Worm (Caenorhabditis elegans) whole organism, late embryonic: ENCODE measurements around the gene ZK1055.2.

Experiments used
- C08G9.2 ChIP-seq: sonication (generic microtip); optimal IDR thresholded peaks from 2 replicates; lab custom pipeline; 2016; ENCODE audit warnings: mild to moderate bottlenecking, missing genetic modification characterization, moderate library complexity, missing compliant biosample characterization
- C38D4.7 ChIP-seq: fragments of 200-800 bp; sonication (Bioruptor generic); optimal IDR thresholded peaks from 2 replicates; lab custom pipeline; 2018; ENCODE audit warnings: mild to moderate bottlenecking, missing genetic modification characterization, moderate library complexity, missing compliant biosample characterization
- F13H6.1 ChIP-seq: sonication (generic microtip); optimal IDR thresholded peaks from 2 replicates; lab custom pipeline; 2016; ENCODE audit warnings: missing genetic modification characterization, missing compliant biosample characterization
- K09A11.1 ChIP-seq: sonication (generic microtip); optimal IDR thresholded peaks from 2 replicates; lab custom pipeline; 2017; ENCODE audit warnings: antibody characterized with exemption, mild to moderate bottlenecking, missing genetic modification characterization, missing compliant biosample characterization; ENCODE audit not compliant: insufficient read depth
- T23F11.4 ChIP-seq: fragments of 200-800 bp; sonication (Bioruptor generic); optimal IDR thresholded peaks from 2 replicates; lab custom pipeline; 2018; ENCODE audit warnings: mild to moderate bottlenecking, missing genetic modification characterization, missing compliant biosample characterization
- Y22D7AL.16 ChIP-seq: sonication (generic microtip); optimal IDR thresholded peaks from 2 replicates; lab custom pipeline; 2016; ENCODE audit warnings: missing genetic modification characterization, missing compliant biosample characterization
- ceh-18 ChIP-seq: sonication (generic microtip); optimal IDR thresholded peaks from 2 replicates; lab custom pipeline; 2016; ENCODE audit warnings: missing genetic modification characterization, missing compliant biosample characterization
- ceh-19 ChIP-seq: fragments of 200-800 bp; sonication (Bioruptor generic); optimal IDR thresholded peaks from 2 replicates; lab custom pipeline; 2018; ENCODE audit warnings: mild to moderate bottlenecking, missing genetic modification characterization, missing compliant biosample characterization
- ceh-31 ChIP-seq: sonication (generic microtip); optimal IDR thresholded peaks from 2 replicates; lab custom pipeline; 2016; ENCODE audit warnings: missing genetic modification characterization, missing compliant biosample characterization
- ceh-45 ChIP-seq: fragments of 200-800 bp; sonication (Bioruptor generic); IDR thresholded peaks from 2 replicates; pipeline ENCODE4 v1.3.6; 2022; ENCODE audit warnings: missing genetic modification reagents, missing genetic modification characterization, missing compliant biosample characterization
- che-1 ChIP-seq: sonication (generic microtip); optimal IDR thresholded peaks from 2 replicates; lab custom pipeline; 2016; ENCODE audit warnings: mild to moderate bottlenecking, missing genetic modification characterization, missing compliant biosample characterization
- elt-2 ChIP-seq: sonication (generic microtip); optimal IDR thresholded peaks from 2 replicates; lab custom pipeline; 2016; ENCODE audit warnings: missing genetic modification reagents, missing genetic modification characterization, missing compliant biosample characterization
- elt-4 ChIP-seq: sonication (generic microtip); optimal IDR thresholded peaks from 2 replicates; lab custom pipeline; 2016; ENCODE audit warnings: missing genetic modification characterization, missing compliant biosample characterization
- ets-4 ChIP-seq: sonication (generic microtip); optimal IDR thresholded peaks from 2 replicates; lab custom pipeline; 2016; ENCODE audit warnings: missing genetic modification characterization, missing compliant biosample characterization
- fkh-10 ChIP-seq: fragments of 150-350 bp; optimal IDR thresholded peaks from 2 replicates; lab custom pipeline; 2014; ENCODE audit warnings: missing biosample characterization, missing genetic modification reagents, missing genetic modification characterization
- hlh-13 ChIP-seq: fragments of 200-800 bp; sonication (Bioruptor generic); optimal IDR thresholded peaks from 2 replicates; lab custom pipeline; 2018; ENCODE audit warnings: mild to moderate bottlenecking, missing genetic modification characterization, missing compliant biosample characterization
- hlh-15 ChIP-seq: sonication (generic microtip); optimal IDR thresholded peaks from 2 replicates; lab custom pipeline; 2016; ENCODE audit warnings: missing genetic modification characterization, missing compliant biosample characterization
- hlh-30 ChIP-seq: sonication (generic microtip); optimal IDR thresholded peaks from 2 replicates; lab custom pipeline; 2017; ENCODE audit warnings: antibody characterized with exemption, missing genetic modification characterization, missing compliant biosample characterization; ENCODE audit not compliant: insufficient read depth
- hlh-6 ChIP-seq: sonication (generic microtip); optimal IDR thresholded peaks from 2 replicates; lab custom pipeline; 2016; ENCODE audit warnings: missing genotype, missing genetic modification characterization, missing compliant biosample characterization
- madf-2 ChIP-seq: sonication (generic microtip); optimal IDR thresholded peaks from 2 replicates; lab custom pipeline; 2017; ENCODE audit warnings: missing genetic modification characterization, missing compliant biosample characterization
- nhr-232 ChIP-seq: sonication (generic microtip); optimal IDR thresholded peaks from 2 replicates; lab custom pipeline; 2016; ENCODE audit warnings: missing genetic modification characterization, missing compliant biosample characterization
- pat-9 ChIP-seq: fragments of 200-800 bp; sonication (Bioruptor generic); optimal IDR thresholded peaks from 2 replicates; lab custom pipeline; 2018; ENCODE audit warnings: mild to moderate bottlenecking, missing genetic modification characterization, moderate library complexity, missing compliant biosample characterization
- pha-2 ChIP-seq: sonication (generic microtip); optimal IDR thresholded peaks from 2 replicates; lab custom pipeline; 2017; ENCODE audit warnings: mild to moderate bottlenecking, missing genetic modification characterization, missing compliant biosample characterization
- pqm-1 ChIP-seq: sonication (generic microtip); optimal IDR thresholded peaks from 2 replicates; lab custom pipeline; 2016; ENCODE audit warnings: missing genetic modification characterization, missing compliant biosample characterization
- rnt-1 ChIP-seq: sonication (generic microtip); optimal IDR thresholded peaks from 2 replicates; lab custom pipeline; 2016; ENCODE audit warnings: missing genetic modification characterization, missing compliant biosample characterization
- sdc-2 ChIP-seq: sonication (generic microtip); optimal IDR thresholded peaks from 2 replicates; lab custom pipeline; 2016; ENCODE audit warnings: missing genotype, missing genetic modification characterization, missing compliant biosample characterization
- sox-4 ChIP-seq: sonication (generic microtip); optimal IDR thresholded peaks from 2 replicates; lab custom pipeline; 2017; ENCODE audit warnings: mild to moderate bottlenecking, missing genetic modification characterization, inconsistent platforms, missing compliant biosample characterization
- tbx-7 ChIP-seq: sonication (generic microtip); optimal IDR thresholded peaks from 2 replicates; lab custom pipeline; 2016; ENCODE audit warnings: missing genotype, missing genetic modification characterization, missing compliant biosample characterization
- ttx-3 ChIP-seq: sonication (generic microtip); optimal IDR thresholded peaks from 2 replicates; lab custom pipeline; 2016; ENCODE audit warnings: missing genetic modification reagents, missing genetic modification characterization, missing compliant biosample characterization
- unc-3 ChIP-seq, 2 experiments: fragments of 200-800 bp in 1 of 2; sonication (Bioruptor generic) in 1 of 2; sonication (generic microtip) in 1 of 2; conservative IDR thresholded peaks in 1 of 2; optimal IDR thresholded peaks in 1 of 2; 2 replicates each; pipeline versions ENCODE4 v1.3.6 to Lab custom; 2016 to 2022; ENCODE audit warnings: missing compliant biosample characterization in 2 of 2, missing genetic modification characterization in 2 of 2, missing genetic modification reagents in 1 of 2
- unc-42 ChIP-seq: sonication (generic microtip); optimal IDR thresholded peaks from 2 replicates; lab custom pipeline; 2016; ENCODE audit warnings: missing genotype, missing genetic modification characterization, missing compliant biosample characterization
- unc-55 ChIP-seq: sonication (generic microtip); optimal IDR thresholded peaks from 2 replicates; lab custom pipeline; 2017; ENCODE audit warnings: missing biosample characterization, missing genetic modification reagents, missing genetic modification characterization

The ZK1055.2 gene

DNA sequence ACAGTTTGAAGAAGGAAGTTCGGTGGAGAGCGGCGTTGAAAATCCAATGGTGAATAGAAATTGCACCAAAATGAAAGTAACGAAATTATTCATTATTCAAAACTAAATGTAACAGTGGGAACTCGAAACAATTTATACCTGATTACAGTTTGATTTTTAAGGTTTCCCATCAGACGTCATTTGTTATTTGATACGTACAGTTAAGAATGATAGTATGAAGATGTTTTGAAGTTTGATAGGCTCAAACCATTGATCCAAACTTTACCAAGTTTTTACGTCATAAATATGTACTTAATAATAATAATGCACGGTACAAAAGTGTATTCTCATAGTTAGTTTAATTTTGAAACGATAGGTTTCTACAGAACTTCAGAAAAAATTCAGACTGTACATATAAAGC, 32.3 kb upstream of the ZK1055.2 start, which contains the start of gene spp-20:
spp-20 (minus strand) TSS at position 101 of the 400 bp plus-strand sequence.
- TF ChIP-seq nhr-232 (tag; lab: Kevin White, UChicago) (no peak), hlh-13 (GFP tag; lab: Kevin White, UChicago) (no peak), ceh-19 (no peak), K09A11.1 (no peak), pqm-1 (tag; lab: Kevin White, UChicago) (no peak), Y22D7AL.16 (no peak), sox-4 (no peak), elt-2 (no peak), ceh-45 (no peak), ttx-3 (tag; lab: Kevin White, UChicago) (no peak), ceh-31 (no peak), unc-3 (GFP tag; conservative IDR thresholded peaks at IDR 0.05; lab: Robert Waterston, UW) (no peak), unc-3 (tag; optimal IDR thresholded peaks at IDR 0.05; lab: Kevin White, UChicago) (no peak), ets-4 (no peak), unc-42 (no peak), C38D4.7 (GFP tag; lab: Kevin White, UChicago) (no peak), ceh-18 (no peak), pha-2 (tag; lab: Kevin White, UChicago) (no peak)

- TF ChIP-seq pqm-1 (tag; lab: Kevin White, UChicago) (no peak), C08G9.2 (tag; lab: Kevin White, UChicago) (no peak), unc-55 (GFP tag; lab: Kevin White, UChicago) (no peak), pha-2 (tag; lab: Kevin White, UChicago) (no peak), madf-2 (no peak), F13H6.1 (no peak), hlh-15 (no peak), sdc-2 (tag; lab: Kevin White, UChicago) (no peak), elt-4 (tag; lab: Kevin White, UChicago) (no peak), hlh-6 (tag; lab: Kevin White, UChicago) (no peak)
Observed at ce11 chrV:6559105-6559504, 31.3 kb upstream of the ZK1055.2 start, which contains the start of gene spp-26. Gene spp-26, minus strand, starts transcription at chrV:6559205.

DNA sequence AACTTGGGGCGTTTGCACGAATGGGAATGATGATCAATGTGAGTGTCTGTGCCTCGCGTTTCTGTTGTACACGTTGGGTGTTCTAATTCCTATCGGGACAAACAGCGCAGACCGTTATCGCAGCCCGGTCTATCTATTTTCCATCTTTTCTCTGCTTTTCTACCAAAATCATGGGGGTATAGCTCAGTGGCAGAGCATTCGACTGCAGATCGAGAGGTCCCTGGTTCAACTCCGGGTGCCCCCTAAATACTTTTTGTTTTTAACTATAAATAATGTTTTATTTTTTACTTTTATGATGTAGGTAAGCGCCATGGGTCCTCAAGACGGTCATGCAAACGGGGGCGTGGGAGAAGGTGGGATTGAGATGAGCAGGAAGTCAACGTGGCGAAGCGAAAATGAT, 30.8 kb upstream of the ZK1055.2 start:
- TF ChIP-seq C38D4.7 (GFP tag; lab: Kevin White, UChicago): peak; percentile 5
- peak; percentile 60 for TF ChIP-seq elt-2
- peak; percentile 6 for TF ChIP-seq che-1 (tag; lab: Kevin White, UChicago)
- TF ChIP-seq T23F11.4 (GFP tag; lab: Kevin White, UChicago): no peak

ce11 chrV:6561592-6561991, 28.8 kb upstream of the ZK1055.2 start, which contains the start of gene spp-19:
Gene spp-19, minus strand, starts transcription at chrV:6561692.
- no peak for TF ChIP-seq nhr-232 (tag; lab: Kevin White, UChicago)
- TF ChIP-seq elt-2: no peak
- no peak for TF ChIP-seq ceh-18
- TF ChIP-seq pat-9 (tag; lab: Kevin White, UChicago): no peak
- TF ChIP-seq hlh-30 (tag; lab: Kevin White, UChicago): no peak
- TF ChIP-seq fkh-10: no peak
- TF ChIP-seq rnt-1 (tag; lab: Kevin White, UChicago): no peak
- TF ChIP-seq sox-4: no peak
- TF ChIP-seq tbx-7 (tag; lab: Kevin White, UChicago): no peak
- TF ChIP-seq ceh-19: no peak

ce11 chrV:6565851-6566386, 24.5 kb upstream of the ZK1055.2 start, which contains the start of gene K04A8.1:
Gene K04A8.1, plus strand, starts transcription at chrV:6566336.
- TF ChIP-seq C08G9.2 (tag; lab: Kevin White, UChicago): no peak
